Worm (Caenorhabditis elegans): ENCODE results near the gene best-16.
A peak's percentile ranks its signal among the peaks of the same experiment; 100 is the strongest.

Gene best-16

ce11 chrIV:7235382-7235917, 39.8 kb upstream of the best-16 start (continued):
- TF ChIP-seq nhr-11 (tag; optimal IDR thresholded peaks at IDR 0.05) (peak; percentile 14), sma-3 (GFP tag; optimal IDR thresholded peaks at IDR 0.05) (peak; percentile 50)

DNA sequence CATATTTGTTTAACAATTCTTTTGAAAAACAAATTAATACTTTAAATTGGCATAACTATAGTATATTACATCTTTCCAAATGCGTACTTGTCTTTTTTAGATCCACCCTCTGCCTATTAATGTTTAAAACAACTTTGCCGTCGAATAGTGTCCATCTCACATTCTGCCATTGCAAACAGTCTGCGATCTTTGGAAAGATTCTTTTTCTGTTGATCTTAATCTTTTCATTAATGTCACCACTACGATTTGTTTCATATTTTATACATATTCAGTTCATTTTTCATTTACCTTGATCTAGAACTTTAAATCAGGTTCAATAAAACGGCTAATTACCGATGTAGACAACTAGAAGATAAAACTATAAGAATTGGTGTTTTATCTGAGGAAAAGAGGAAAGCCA, 39.0 kb upstream of the best-16 start:
- TF ChIP-seq nhr-25 (tag; optimal IDR thresholded peaks at IDR 0.05) = peak; percentile 48
- TF ChIP-seq blmp-1 (tag; optimal IDR thresholded peaks at IDR 0.05; ENCODE audit: insufficient read depth) = no peak

DNA sequence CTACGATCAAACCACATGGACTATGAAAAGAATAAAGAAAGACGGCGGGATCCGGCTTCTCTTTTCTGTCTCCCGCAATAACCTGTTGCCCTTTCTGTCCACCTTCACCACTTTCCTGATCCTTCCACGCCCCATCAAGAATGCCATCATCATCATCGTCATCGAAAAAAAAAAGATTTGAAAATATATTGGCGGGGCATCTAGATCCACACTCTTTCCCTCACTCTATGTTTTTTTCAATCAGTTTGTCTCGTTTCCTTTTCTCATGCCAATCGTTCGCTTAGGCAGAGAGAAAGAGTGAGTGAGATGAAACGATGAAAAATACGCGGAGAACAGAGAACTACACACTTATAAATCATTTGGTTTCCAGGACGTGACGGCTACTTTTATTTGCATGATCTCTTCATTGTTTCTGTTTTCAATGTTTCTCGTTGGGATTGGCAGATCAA, 38.0 kb upstream of the best-16 start:
- peak; percentile 40 for TF ChIP-seq C34F6.9 (tag; optimal IDR thresholded peaks at IDR 0.05)
- no peak for TF ChIP-seq ama-1 (optimal IDR thresholded peaks at IDR 0.05)
- peak; percentile 23 for TF ChIP-seq F13H6.1 (tag; optimal IDR thresholded peaks at IDR 0.05)
- TF ChIP-seq dmd-4 (tag; optimal IDR thresholded peaks at IDR 0.05) = no peak
- no peak for TF ChIP-seq unc-39 (tag; optimal IDR thresholded peaks at IDR 0.05)
- no peak for TF ChIP-seq snpc-4 (tag; optimal IDR thresholded peaks at IDR 0.05)
- peak; percentile 56 for TF ChIP-seq unc-55 (GFP tag; optimal IDR thresholded peaks at IDR 0.05)
- TF ChIP-seq lsy-2 (tag; optimal IDR thresholded peaks at IDR 0.05) = peak in 1 of 2 experiments; percentile 23
- TF ChIP-seq egl-27 (tag; optimal IDR thresholded peaks at IDR 0.05) = no peak
- peak; percentile 77 for TF ChIP-seq mab-5 (tag; optimal IDR thresholded peaks at IDR 0.05)
- peak; percentile 21 for TF ChIP-seq lin-39 (tag; optimal IDR thresholded peaks at IDR 0.05)
- TF ChIP-seq mdl-1 (tag; optimal IDR thresholded peaks at IDR 0.05) = peak in 1 of 2 experiments; percentile 38

DNA sequence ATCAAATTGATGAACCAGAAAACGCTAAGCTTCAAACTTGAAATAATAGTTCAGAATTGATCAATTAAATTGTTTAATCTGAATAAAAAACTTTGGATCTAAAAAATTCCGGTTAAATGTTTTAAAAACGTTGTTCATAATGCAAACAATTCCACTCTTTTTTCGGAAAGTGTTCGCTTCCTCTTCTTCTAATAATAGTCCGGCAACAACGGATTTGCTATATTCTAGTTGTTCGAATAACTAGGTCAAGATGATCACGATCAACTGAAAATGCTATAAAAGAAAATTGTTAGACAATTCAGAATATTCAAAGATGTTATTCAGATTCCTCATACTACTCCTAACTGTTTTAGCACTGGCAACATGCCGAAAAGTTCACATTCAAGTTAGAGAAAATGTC, 35.3 kb upstream of the best-16 start, which contains the start of gene D2024.4:
TSS of gene D2024.4 (plus strand) at position 301 of the 400 bp plus-strand sequence.
- TF ChIP-seq lin-13 (GFP tag; optimal IDR thresholded peaks at IDR 0.05) = no peak
- TF ChIP-seq C34F6.9 (tag; optimal IDR thresholded peaks at IDR 0.05) = no peak
- no peak for TF ChIP-seq unc-39 (tag; optimal IDR thresholded peaks at IDR 0.05)
- TF ChIP-seq ztf-4 (tag; optimal IDR thresholded peaks at IDR 0.05) = no peak
- no peak for TF ChIP-seq elt-3 (tag; optimal IDR thresholded peaks at IDR 0.05)
- TF ChIP-seq ztf-1 (GFP tag; conservative IDR thresholded peaks at IDR 0.05) = no peak
- TF ChIP-seq F13H6.1 (tag; optimal IDR thresholded peaks at IDR 0.05) = no peak
- no peak for TF ChIP-seq sma-9 (GFP tag; optimal IDR thresholded peaks at IDR 0.05)
- TF ChIP-seq sma-9 (tag; optimal IDR thresholded peaks at IDR 0.05) = no peak
- no peak for TF ChIP-seq snpc-4 (tag; optimal IDR thresholded peaks at IDR 0.05)
- TF ChIP-seq ama-1 (optimal IDR thresholded peaks at IDR 0.05) = no peak
- TF ChIP-seq unc-55 (GFP tag; optimal IDR thresholded peaks at IDR 0.05) = no peak
- TF ChIP-seq elt-1 (tag; optimal IDR thresholded peaks at IDR 0.05) = no peak
- no peak for TF ChIP-seq nhr-129 (tag; optimal IDR thresholded peaks at IDR 0.05)
- no peak for TF ChIP-seq ZK546.5 (tag; optimal IDR thresholded peaks at IDR 0.05)

DNA sequence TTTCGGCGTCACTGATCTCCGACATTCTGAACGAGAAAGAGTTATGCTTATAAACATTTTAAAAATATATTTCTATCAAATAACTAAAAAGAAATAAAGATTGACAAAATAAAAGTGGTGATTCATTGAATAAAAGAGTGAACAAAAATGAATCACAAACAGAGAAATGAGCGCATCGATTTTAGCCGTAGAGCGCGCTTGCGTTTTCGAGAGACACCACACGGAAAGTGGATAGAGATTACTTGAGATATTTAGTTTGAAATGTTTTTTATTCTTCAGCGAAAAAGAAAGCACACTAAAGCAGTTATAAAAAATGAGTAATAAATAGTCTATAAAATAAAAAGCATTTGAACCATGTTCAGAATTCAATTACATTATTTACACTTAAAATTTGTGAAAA, 34.6 kb upstream of the best-16 start, which contains the start of gene cap-1:
TSS of gene cap-1 (minus strand) at position 26 of the 400 bp plus-strand sequence.
- TF ChIP-seq nhr-77 (tag; optimal IDR thresholded peaks at IDR 0.05) (no peak), crh-2 (tag; optimal IDR thresholded peaks at IDR 0.05) (peak; percentile 69), ama-1 (optimal IDR thresholded peaks at IDR 0.05) (no peak), elt-3 (tag; optimal IDR thresholded peaks at IDR 0.05) (no peak), gmeb-1 (tag; optimal IDR thresholded peaks at IDR 0.05) (peak; percentile 55), ceh-16 (tag; optimal IDR thresholded peaks at IDR 0.05) (no peak), unc-55 (GFP tag; optimal IDR thresholded peaks at IDR 0.05) (peak; percentile 88), snpc-4 (tag; optimal IDR thresholded peaks at IDR 0.05) (peak; percentile 44), nhr-10 (tag; optimal IDR thresholded peaks at IDR 0.05) (no peak), mab-5 (tag; optimal IDR thresholded peaks at IDR 0.05) (peak; percentile 5), fos-1 (tag; optimal IDR thresholded peaks at IDR 0.05) (peak; percentile 99), sma-9 (GFP tag; optimal IDR thresholded peaks at IDR 0.05) (peak; percentile 66), sma-9 (tag; optimal IDR thresholded peaks at IDR 0.05) (no peak), F13H6.1 (tag; optimal IDR thresholded peaks at IDR 0.05) (peak; percentile 24), nhr-129 (tag; optimal IDR thresholded peaks at IDR 0.05) (peak; percentile 75), lin-13 (GFP tag; optimal IDR thresholded peaks at IDR 0.05) (peak; percentile 75), elt-1 (tag; optimal IDR thresholded peaks at IDR 0.05) (no peak), C34F6.9 (tag; optimal IDR thresholded peaks at IDR 0.05) (peak; percentile 92), peb-1 (tag; optimal IDR thresholded peaks at IDR 0.05) (no peak), mbf-1 (tag; optimal IDR thresholded peaks at IDR 0.05) (no peak), unc-39 (tag; optimal IDR thresholded peaks at IDR 0.05) (no peak), sem-4 (tag; optimal IDR thresholded peaks at IDR 0.05) (peak; percentile 84), skn-1 (tag; optimal IDR thresholded peaks at IDR 0.05) (no peak), nhr-11 (tag; optimal IDR thresholded peaks at IDR 0.05) (no peak), sma-3 (GFP tag; optimal IDR thresholded peaks at IDR 0.05) (peak; percentile 75), nhr-21 (tag; optimal IDR thresholded peaks at IDR 0.05) (peak; percentile 6), zag-1 (tag; optimal IDR thresholded peaks at IDR 0.05) (no peak), unc-62 (GFP tag; optimal IDR thresholded peaks at IDR 0.05) (no peak), lsy-2 (tag; optimal IDR thresholded peaks at IDR 0.05) (peak; percentile 35 to 82), ZK546.5 (tag; optimal IDR thresholded peaks at IDR 0.05) (no peak), blmp-1 (tag; optimal IDR thresholded peaks at IDR 0.05; ENCODE audit: insufficient read depth) (no peak), nhr-25 (tag; optimal IDR thresholded peaks at IDR 0.05) (peak; percentile 29), aly-2 (tag; optimal IDR thresholded peaks at IDR 0.05) (no peak)
